Worm (Caenorhabditis elegans) whole organism, L1 larva: ENCODE results near the gene srd-26.

Experiments
- C04F5.9 ChIP-seq: sonication (generic microtip); optimal IDR thresholded peaks from 2 replicates; lab custom pipeline; 2016; ENCODE audit warnings: missing genetic modification characterization, missing compliant biosample characterization
- C34B4.2 ChIP-seq: sonication (generic microtip); optimal IDR thresholded peaks from 2 replicates; lab custom pipeline; 2017; ENCODE audit warnings: mild to moderate bottlenecking, missing genetic modification characterization, missing compliant biosample characterization
- Y116A8C.19 ChIP-seq: sonication (generic microtip); optimal IDR thresholded peaks from 2 replicates; lab custom pipeline; 2016; ENCODE audit warnings: missing compliant biosample characterization, missing genetic modification characterization, borderline replicate concordance
- aha-1 ChIP-seq: fragments of 150-350 bp; optimal IDR thresholded peaks from 2 replicates; lab custom pipeline; 2014; ENCODE audit warnings: missing biosample characterization, missing genetic modification characterization
- aly-2 ChIP-seq: fragments of 150-350 bp; optimal IDR thresholded peaks from 2 replicates; lab custom pipeline; 2014; ENCODE audit warnings: missing biosample characterization, missing genetic modification characterization
- ama-1 ChIP-seq: fragments of 150-350 bp; optimal IDR thresholded peaks from 2 replicates; lab custom pipeline; 2014
- ceh-90 ChIP-seq: sonication (generic microtip); optimal IDR thresholded peaks from 2 replicates; lab custom pipeline; 2016; ENCODE audit warnings: missing genetic modification characterization, missing compliant biosample characterization
- ces-1 ChIP-seq: fragments of 150-350 bp; optimal IDR thresholded peaks from 2 replicates; lab custom pipeline; 2014; ENCODE audit warnings: missing biosample characterization, missing genetic modification reagents, missing genetic modification characterization
- dsc-1 ChIP-seq: sonication (generic microtip); optimal IDR thresholded peaks from 2 replicates; lab custom pipeline; 2016; ENCODE audit warnings: mild to moderate bottlenecking, missing genetic modification characterization, missing compliant biosample characterization
- efl-3 ChIP-seq: fragments of 200-800 bp; sonication (Bioruptor generic); optimal IDR thresholded peaks from 2 replicates; lab custom pipeline; 2018; ENCODE audit warnings: mild to moderate bottlenecking, missing genetic modification characterization, missing compliant biosample characterization
- egl-27 ChIP-seq, 2 experiments: fragments of 150-350 bp in 1 of 2; sonication (generic microtip); optimal IDR thresholded peaks; 3 replicates each; lab custom pipeline; 2017 to 2018; ENCODE audit warnings: missing biosample characterization in 2 of 2, missing genetic modification characterization in 2 of 2, missing genetic modification reagents in 2 of 2
- elt-2 ChIP-seq: sonication (generic microtip); optimal IDR thresholded peaks from 2 replicates; lab custom pipeline; 2016; ENCODE audit warnings: missing genetic modification characterization, mild to moderate bottlenecking, inconsistent platforms, missing compliant biosample characterization, missing genetic modification reagents
- elt-3 ChIP-seq, 6 experiments: fragments of 150-350 bp in 1 of 6; sonication (generic microtip); optimal IDR thresholded peaks; 2 replicates each; lab custom pipeline; 2017 to 2018; ENCODE audit warnings: missing biosample characterization in 6 of 6, missing genetic modification characterization in 6 of 6, inconsistent platforms in 1 of 6
- fkh-4 ChIP-seq: sonication (generic microtip); optimal IDR thresholded peaks from 2 replicates; lab custom pipeline; 2016; ENCODE audit warnings: missing compliant biosample characterization, missing genetic modification characterization, borderline replicate concordance
- fkh-8 ChIP-seq: sonication (generic microtip); optimal IDR thresholded peaks from 2 replicates; lab custom pipeline; 2016; ENCODE audit warnings: mild to moderate bottlenecking, missing genetic modification characterization, missing compliant biosample characterization
- fos-1 ChIP-seq: fragments of 150-350 bp; optimal IDR thresholded peaks from 2 replicates; lab custom pipeline; 2014; ENCODE audit warnings: missing biosample characterization, missing genetic modification characterization
- grh-1 ChIP-seq: fragments of 200-800 bp; sonication (Bioruptor generic); IDR thresholded peaks from 2 replicates; pipeline ENCODE4 v1.3.6; 2022; ENCODE audit warnings: missing genetic modification reagents, missing genetic modification characterization, missing compliant biosample characterization
- hlh-17 ChIP-seq: fragments of 200-800 bp; sonication (Bioruptor generic); optimal IDR thresholded peaks from 2 replicates; lab custom pipeline; 2018; ENCODE audit warnings: missing genetic modification characterization, mild to moderate bottlenecking, missing compliant biosample characterization, moderate library complexity, borderline replicate concordance
- hpl-2 ChIP-seq: fragments of 150-350 bp; optimal IDR thresholded peaks from 2 replicates; lab custom pipeline; 2014; ENCODE audit warnings: missing biosample characterization, missing genetic modification reagents, missing genetic modification characterization
- irx-1 ChIP-seq: sonication (generic microtip); optimal IDR thresholded peaks from 2 replicates; lab custom pipeline; 2016; ENCODE audit warnings: missing genetic modification characterization, missing compliant biosample characterization
- lin-15B ChIP-seq: fragments of 150-350 bp; sonication (generic microtip); optimal IDR thresholded peaks from 3 replicates; lab custom pipeline; 2014; ENCODE audit warnings: missing biosample characterization, missing genetic modification characterization
- lin-39 ChIP-seq: fragments of 150-350 bp; optimal IDR thresholded peaks from 2 replicates; lab custom pipeline; 2014; ENCODE audit warnings: missing biosample characterization, missing genetic modification reagents, missing genetic modification characterization
- lsy-2 ChIP-seq, 2 experiments: fragments of 150-350 bp; optimal IDR thresholded peaks; 2 replicates each; lab custom pipeline; 2014; ENCODE audit warnings: missing biosample characterization in 2 of 2, missing genetic modification characterization in 2 of 2
- mab-9 ChIP-seq: fragments of 200-800 bp; sonication (Bioruptor generic); IDR thresholded peaks from 2 replicates; pipeline ENCODE4 v1.3.6; 2022; ENCODE audit warnings: missing genetic modification reagents, missing genetic modification characterization, missing compliant biosample characterization
- mdl-1 ChIP-seq, 2 experiments: fragments of 150-350 bp; optimal IDR thresholded peaks; 2 replicates each; lab custom pipeline; 2014 to 2017; ENCODE audit warnings: missing biosample characterization in 2 of 2, missing genetic modification characterization in 2 of 2, inconsistent platforms in 1 of 2
- mef-2 ChIP-seq: fragments of 150-350 bp; optimal IDR thresholded peaks from 2 replicates; lab custom pipeline; 2014; ENCODE audit warnings: missing biosample characterization, missing genetic modification characterization
- mep-1 ChIP-seq: fragments of 150-350 bp; optimal IDR thresholded peaks from 2 replicates; lab custom pipeline; 2014; ENCODE audit warnings: missing biosample characterization, missing genetic modification characterization
- nhr-11 ChIP-seq: fragments of 150-350 bp; optimal IDR thresholded peaks from 2 replicates; lab custom pipeline; 2014; ENCODE audit warnings: missing biosample characterization, missing genetic modification characterization
- nhr-12 ChIP-seq: sonication (generic microtip); optimal IDR thresholded peaks from 2 replicates; lab custom pipeline; 2017; ENCODE audit warnings: missing biosample characterization, missing genetic modification characterization
- nhr-20 ChIP-seq: sonication (generic microtip); optimal IDR thresholded peaks from 2 replicates; lab custom pipeline; 2016; ENCODE audit warnings: mild to moderate bottlenecking, missing genetic modification characterization, missing compliant biosample characterization
- nhr-28 ChIP-seq: fragments of 150-350 bp; optimal IDR thresholded peaks from 2 replicates; lab custom pipeline; 2014; ENCODE audit warnings: missing biosample characterization, missing genetic modification characterization
- nhr-47 ChIP-seq: sonication (generic microtip); optimal IDR thresholded peaks from 2 replicates; lab custom pipeline; 2016; ENCODE audit warnings: mild to moderate bottlenecking, missing genetic modification characterization, moderate library complexity, missing compliant biosample characterization
- nhr-71 ChIP-seq: sonication (generic microtip); optimal IDR thresholded peaks from 2 replicates; lab custom pipeline; 2016; ENCODE audit warnings: mild to moderate bottlenecking, missing genetic modification characterization, moderate library complexity, missing compliant biosample characterization
- nhr-77 ChIP-seq: fragments of 150-350 bp; optimal IDR thresholded peaks from 2 replicates; lab custom pipeline; 2014; ENCODE audit warnings: missing biosample characterization, missing genetic modification characterization
- nhr-84 ChIP-seq: sonication (generic microtip); optimal IDR thresholded peaks from 2 replicates; lab custom pipeline; 2017; ENCODE audit warnings: missing biosample characterization, missing genetic modification characterization
- nhr-90 ChIP-seq: sonication (generic microtip); optimal IDR thresholded peaks from 2 replicates; lab custom pipeline; 2016; ENCODE audit warnings: mild to moderate bottlenecking, missing genetic modification characterization, missing compliant biosample characterization; ENCODE audit not compliant: poor library complexity
- pag-3 ChIP-seq: sonication (generic microtip); optimal IDR thresholded peaks from 2 replicates; lab custom pipeline; 2017; ENCODE audit warnings: missing genetic modification characterization, mild to moderate bottlenecking, missing compliant biosample characterization, antibody characterized with exemption, borderline replicate concordance; ENCODE audit not compliant: insufficient read depth
- pax-3 ChIP-seq: fragments of 200-800 bp; sonication (Bioruptor generic); optimal IDR thresholded peaks from 2 replicates; lab custom pipeline; 2018; ENCODE audit warnings: mild to moderate bottlenecking, missing genetic modification characterization, moderate library complexity, missing compliant biosample characterization
- pqm-1 ChIP-seq: sonication (generic microtip); optimal IDR thresholded peaks from 3 replicates; lab custom pipeline; 2017; ENCODE audit warnings: missing biosample characterization, missing genetic modification characterization
- skn-1 ChIP-seq: fragments of 150-350 bp; optimal IDR thresholded peaks from 2 replicates; lab custom pipeline; 2014; ENCODE audit warnings: missing biosample characterization, missing genetic modification characterization
- snu-23 ChIP-seq: sonication (generic microtip); optimal IDR thresholded peaks from 2 replicates; lab custom pipeline; 2016; ENCODE audit warnings: missing genetic modification characterization, missing compliant biosample characterization
- sup-37 ChIP-seq: fragments of 200-800 bp; sonication (Bioruptor generic); optimal IDR thresholded peaks from 2 replicates; lab custom pipeline; 2018; ENCODE audit warnings: mild to moderate bottlenecking, missing genetic modification characterization, missing compliant biosample characterization
- tbx-2 ChIP-seq: sonication (generic microtip); optimal IDR thresholded peaks from 2 replicates; lab custom pipeline; 2016; ENCODE audit warnings: missing genetic modification characterization, missing compliant biosample characterization
- tlp-1 ChIP-seq: fragments of 150-350 bp; optimal IDR thresholded peaks from 2 replicates; lab custom pipeline; 2014; ENCODE audit warnings: missing biosample characterization, missing genetic modification characterization
- unc-130 ChIP-seq: fragments of 150-350 bp; optimal IDR thresholded peaks from 2 replicates; lab custom pipeline; 2017; ENCODE audit warnings: missing biosample characterization, missing genetic modification characterization, inconsistent platforms
- unc-30 ChIP-seq: sonication (generic microtip); optimal IDR thresholded peaks from 2 replicates; lab custom pipeline; 2017; ENCODE audit warnings: missing biosample characterization, missing genetic modification characterization
- unc-62 ChIP-seq: fragments of 150-350 bp; optimal IDR thresholded peaks from 2 replicates; lab custom pipeline; 2014; ENCODE audit warnings: missing biosample characterization, missing genetic modification reagents, missing genetic modification characterization
- unc-86 ChIP-seq: sonication (generic microtip); optimal IDR thresholded peaks from 2 replicates; lab custom pipeline; 2016; ENCODE audit warnings: missing genetic modification characterization, missing compliant biosample characterization
- unc-98 ChIP-seq: fragments of 200-800 bp; sonication (Bioruptor generic); IDR thresholded peaks from 2 replicates; pipeline ENCODE4 v1.3.6; 2022; ENCODE audit warnings: missing genetic modification characterization, missing compliant biosample characterization
- vab-15 ChIP-seq: sonication (generic microtip); optimal IDR thresholded peaks from 2 replicates; lab custom pipeline; 2017; ENCODE audit warnings: missing genotype, mild to moderate bottlenecking, missing genetic modification characterization, missing compliant biosample characterization
- xbp-1 ChIP-seq: sonication (generic microtip); optimal IDR thresholded peaks from 2 replicates; lab custom pipeline; 2016; ENCODE audit warnings: missing genetic modification characterization, missing compliant biosample characterization
- zip-4 ChIP-seq: fragments of 200-800 bp; sonication (Bioruptor generic); optimal IDR thresholded peaks from 2 replicates; lab custom pipeline; 2018; ENCODE audit warnings: mild to moderate bottlenecking, missing genetic modification characterization, moderate library complexity, missing compliant biosample characterization
- ztf-4 ChIP-seq: fragments of 150-350 bp; optimal IDR thresholded peaks from 2 replicates; lab custom pipeline; 2014; ENCODE audit warnings: missing biosample characterization, missing genetic modification characterization

srd-26 gene

ce11 chrV:14200086-14200485 lies 37.3 kb upstream of the srd-26 start (continued):
- TF ChIP-seq elt-2 (tag; lab: Kevin White, UChicago) (peak; percentile 69), unc-62 (no peak), nhr-77 (peak; percentile 93), unc-30 (tag; lab: Kevin White, UChicago) (no peak), mdl-1 (tag; optimal IDR thresholded peaks at IDR 0.05; lab: Kevin White, UChicago) (peak in 1 of 2 experiments; percentile 96), lin-39 (tag; lab: Kevin White, UChicago) (peak; percentile 57), pqm-1 (no peak), egl-27 (tag; optimal IDR thresholded peaks at IDR 0.05; lab: Kevin White, UChicago) (peak; percentile 82 to 92), aha-1 (tag; lab: Kevin White, UChicago) (peak; percentile 66), pag-3 (tag; lab: Kevin White, UChicago) (no peak), fos-1 (tag; lab: Kevin White, UChicago) (peak; percentile 64), mep-1 (peak; percentile 96), irx-1 (peak; percentile 85), lin-15B (tag; lab: Kevin White, UChicago) (peak; percentile 65), tbx-2 (tag; lab: Kevin White, UChicago) (peak; percentile 92), nhr-90 (tag; lab: Kevin White, UChicago) (peak; percentile 90), skn-1 (tag; lab: Kevin White, UChicago) (peak; percentile 98), unc-86 (peak; percentile 57), ama-1 (lab: Kevin White, UChicago) (peak; percentile 40), C04F5.9 (tag; lab: Kevin White, UChicago) (peak; percentile 31), dsc-1 (peak; percentile 81), elt-3 (tag; optimal IDR thresholded peaks at IDR 0.05; lab: Kevin White, UChicago) (peak in 3 of 6 experiments; percentile 56 to 92 (median 67)), aly-2 (tag; lab: Kevin White, UChicago) (peak; percentile 71), fkh-4 (peak; percentile 57), pax-3 (tag; lab: Kevin White, UChicago) (peak; percentile 92), nhr-20 (tag; lab: Kevin White, UChicago) (peak; percentile 97), snu-23 (GFP tag; lab: Kevin White, UChicago) (peak; percentile 97), nhr-11 (tag; lab: Kevin White, UChicago) (peak; percentile 93), unc-130 (tag; lab: Kevin White, UChicago) (peak; percentile 50), nhr-71 (tag; lab: Kevin White, UChicago) (peak; percentile 99), fkh-8 (tag; lab: Kevin White, UChicago) (peak; percentile 86), nhr-12 (tag; lab: Kevin White, UChicago) (no peak), nhr-47 (tag; lab: Kevin White, UChicago) (peak; percentile 91), mef-2 (tag; lab: Kevin White, UChicago) (peak; percentile 91), hlh-17 (no peak), grh-1 (GFP tag; lab: Robert Waterston, UW) (peak; percentile 30; the same call in 1 of the 2 replicates), ces-1 (GFP tag; lab: Kevin White, UChicago) (no peak), lsy-2 (tag; optimal IDR thresholded peaks at IDR 0.05; lab: Kevin White, UChicago) (peak; percentile 87 to 91), efl-3 (GFP tag; lab: Kevin White, UChicago) (no peak), tlp-1 (tag; lab: Kevin White, UChicago) (no peak), C34B4.2 (tag; lab: Kevin White, UChicago) (no peak), nhr-84 (tag; lab: Kevin White, UChicago) (no peak), mab-9 (GFP tag; lab: Robert Waterston, UW) (peak; percentile 59; the same call in 1 of the 2 replicates), zip-4 (GFP tag; lab: Kevin White, UChicago) (peak; percentile 100), ceh-90 (tag; lab: Kevin White, UChicago) (no peak), sup-37 (GFP tag; lab: Kevin White, UChicago) (peak; percentile 58), xbp-1 (tag; lab: Kevin White, UChicago) (peak; percentile 87), Y116A8C.19 (tag; lab: Kevin White, UChicago) (no peak), nhr-28 (tag; lab: Kevin White, UChicago) (peak; percentile 64), hpl-2 (GFP tag; lab: Kevin White, UChicago) (peak; percentile 85), unc-98 (GFP tag; lab: Robert Waterston, UW) (peak; percentile 74), ztf-4 (peak; percentile 90), vab-15 (tag; lab: Kevin White, UChicago) (no peak)
